Fruit fly (Drosophila melanogaster) whole organism, adult: Measurements from ENCODE around the gene TBC1D23.

Experiments used
- CG11617 ChIP-seq: fragments of 200-800 bp; sonication (Bioruptor generic); optimal IDR thresholded peaks from 2 replicates; lab custom pipeline; 2017; ENCODE audit warnings: mild to moderate bottlenecking, missing biosample characterization, missing genetic modification reagents, missing genetic modification characterization
- CG14711 ChIP-seq: fragments of 200-800 bp; sonication (Bioruptor generic); optimal IDR thresholded peaks from 2 replicates; lab custom pipeline; 2018; ENCODE audit warnings: missing biosample characterization, mild to moderate bottlenecking, missing genetic modification characterization, moderate library complexity
- CG5204 ChIP-seq: fragments of 200-800 bp; sonication (Bioruptor generic); optimal IDR thresholded peaks from 2 replicates; lab custom pipeline; 2016; ENCODE audit warnings: missing biosample characterization, missing genetic modification characterization
- Hr96 ChIP-seq: fragments of 200-800 bp; sonication (Bioruptor generic); optimal IDR thresholded peaks from 2 replicates; lab custom pipeline; 2016; ENCODE audit warnings: missing biosample characterization, missing genetic modification characterization
- bab1 ChIP-seq: fragments of 200-800 bp; sonication (Bioruptor generic); optimal IDR thresholded peaks from 3 replicates; lab custom pipeline; 2019; ENCODE audit warnings: missing biosample characterization, mild to moderate bottlenecking, missing genetic modification characterization, moderate library complexity
- cic ChIP-seq: fragments of 200-800 bp; sonication (Bioruptor generic); optimal IDR thresholded peaks from 2 replicates; lab custom pipeline; 2017; ENCODE audit warnings: missing biosample characterization, mild to moderate bottlenecking, missing genetic modification characterization, moderate library complexity
- cnc ChIP-seq, 2 experiments: fragments of >200 bp; optimal IDR thresholded peaks; 2 replicates each; lab custom pipeline; 2017
- kay ChIP-seq: fragments of 200-800 bp; sonication (Bioruptor generic); peaks from one replicate; lab custom pipeline; 2016; ENCODE audit warnings: missing biosample characterization, missing genetic modification characterization, borderline replicate concordance

DNA sequence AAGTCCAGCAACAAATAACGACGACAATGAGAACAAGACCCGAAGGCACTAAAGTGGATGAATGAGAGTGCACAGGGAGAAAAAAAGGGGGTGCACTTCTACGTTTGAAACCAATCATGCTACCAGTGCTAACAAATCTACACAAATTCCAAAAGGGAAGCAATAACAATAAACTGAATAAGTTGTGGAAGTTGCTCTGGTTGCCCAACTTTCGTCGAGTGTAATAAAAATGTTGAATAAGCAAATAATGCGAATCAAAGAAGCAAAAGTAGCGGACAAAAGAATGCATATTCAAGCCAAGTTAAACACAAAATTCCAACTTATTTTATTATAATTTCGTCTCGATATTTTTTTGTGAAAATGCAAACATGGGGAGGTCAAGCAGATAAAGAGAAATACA is 37.4 kb upstream of the TBC1D23 start:
- TF ChIP-seq CG11617 (GFP tag; lab: Kevin White, UChicago) (no peak), kay (GFP tag; lab: Kevin White, UChicago) (no peak), CG14711 (tag; lab: Kevin White, UChicago) (no peak), cnc (optimal IDR thresholded peaks at IDR 0.05; lab: Kevin White, UChicago) (no peak), cic (no peak), CG5204 (GFP tag; lab: Kevin White, UChicago) (no peak), Hr96 (no peak), bab1 (GFP tag; lab: Kevin White, UChicago) (peak; percentile 32)
